Fruit fly (Drosophila melanogaster) whole organism, embryonic: ENCODE data around the gene Rtnl1.

ENCODE experiments used
- Atf6 ChIP-seq: fragments of 200-800 bp; sonication (Bioruptor generic); IDR thresholded peaks from 2 replicates; pipeline ENCODE4 v1.3.6; 2022; ENCODE audit warnings: missing biosample characterization, missing genetic modification characterization
- CG10462 ChIP-seq: fragments of 200-800 bp; sonication (Bioruptor generic); optimal IDR thresholded peaks from 2 replicates; lab custom pipeline; 2016; ENCODE audit warnings: missing biosample characterization, missing genetic modification characterization
- CG10565 ChIP-seq: fragments of 200-800 bp; sonication (Bioruptor generic); optimal IDR thresholded peaks from 3 replicates; lab custom pipeline; 2016; ENCODE audit warnings: missing biosample characterization, mild to moderate bottlenecking, missing genetic modification characterization
- CG11247 ChIP-seq: fragments of 200-800 bp; sonication (Bioruptor generic); IDR thresholded peaks from 2 replicates; pipeline ENCODE4 v1.3.6; 2022; ENCODE audit warnings: missing biosample characterization, missing genetic modification characterization
- CG12071 ChIP-seq: fragments of 200-800 bp; sonication (Bioruptor generic); optimal IDR thresholded peaks from 3 replicates; lab custom pipeline; 2018; ENCODE audit warnings: missing biosample characterization, mild to moderate bottlenecking, missing genetic modification characterization
- CG13123 ChIP-seq: fragments of 200-800 bp; sonication (Bioruptor generic); optimal IDR thresholded peaks from 2 replicates; lab custom pipeline; 2016; ENCODE audit warnings: missing biosample characterization, missing genetic modification characterization
- CG14667 ChIP-seq: fragments of 200-800 bp; sonication (Bioruptor generic); IDR thresholded peaks from 2 replicates; pipeline ENCODE4 v1.3.6; 2022; ENCODE audit warnings: missing biosample characterization, missing genetic modification characterization
- CG18476 ChIP-seq: fragments of 200-800 bp; sonication (Bioruptor generic); optimal IDR thresholded peaks from 2 replicates; lab custom pipeline; 2016; ENCODE audit warnings: missing biosample characterization, mild to moderate bottlenecking, missing genetic modification characterization
- CG18764 ChIP-seq: fragments of 200-800 bp; sonication (Bioruptor generic); optimal IDR thresholded peaks from 3 replicates; lab custom pipeline; 2016; ENCODE audit warnings: missing biosample characterization, missing genetic modification characterization
- CG2120 ChIP-seq: fragments of 200-800 bp; sonication (Bioruptor generic); optimal IDR thresholded peaks from 3 replicates; lab custom pipeline; 2016; ENCODE audit warnings: missing biosample characterization, missing genetic modification characterization
- CG3065 ChIP-seq: fragments of 200-800 bp; sonication (Bioruptor generic); optimal IDR thresholded peaks from 2 replicates; lab custom pipeline; 2016; ENCODE audit warnings: missing biosample characterization, missing genetic modification characterization
- CG31224 ChIP-seq: fragments of 200-800 bp; sonication (Bioruptor generic); IDR thresholded peaks from 2 replicates; pipeline ENCODE4 v1.3.6; 2022; ENCODE audit warnings: missing biosample characterization, missing genetic modification characterization
- CG3163 ChIP-seq: fragments of 200-800 bp; sonication (Bioruptor generic); optimal IDR thresholded peaks from 3 replicates; lab custom pipeline; 2016; ENCODE audit warnings: missing biosample characterization, missing genetic modification characterization
- CG4328 ChIP-seq: fragments of 200-800 bp; sonication (Bioruptor generic); optimal IDR thresholded peaks from 3 replicates; lab custom pipeline; 2017; ENCODE audit warnings: missing biosample characterization, missing genetic modification reagents, missing genetic modification characterization
- CG4820 ChIP-seq: fragments of 200-800 bp; sonication (Bioruptor generic); optimal IDR thresholded peaks from 3 replicates; lab custom pipeline; 2016; ENCODE audit warnings: missing biosample characterization, missing genetic modification characterization
- CG7556 ChIP-seq: fragments of 200-800 bp; sonication (Bioruptor generic); optimal IDR thresholded peaks from 2 replicates; lab custom pipeline; 2017; ENCODE audit warnings: missing biosample characterization, mild to moderate bottlenecking, missing genetic modification characterization
- CG7839 ChIP-seq: fragments of 200-800 bp; sonication (Bioruptor generic); optimal IDR thresholded peaks from 3 replicates; lab custom pipeline; 2018; ENCODE audit warnings: missing biosample characterization, mild to moderate bottlenecking, missing genetic modification characterization, moderate library complexity
- CG8290 ChIP-seq, 3 experiments: fragments of 200-800 bp; sonication (Bioruptor generic); optimal IDR thresholded peaks; 2 replicates each; lab custom pipeline; 2016 to 2019; ENCODE audit warnings: missing biosample characterization in 3 of 3, missing genetic modification characterization in 3 of 3, mild to moderate bottlenecking in 2 of 3, moderate library complexity in 1 of 3
- Dek ChIP-seq: fragments of 200-800 bp; sonication (Bioruptor generic); optimal IDR thresholded peaks from 3 replicates; lab custom pipeline; 2019; ENCODE audit warnings: missing biosample characterization, mild to moderate bottlenecking, missing genetic modification characterization, moderate library complexity
- Dip3 ChIP-seq: fragments of 200-800 bp; sonication (Bioruptor generic); optimal IDR thresholded peaks from 3 replicates; lab custom pipeline; 2016; ENCODE audit warnings: missing biosample characterization, missing genetic modification characterization
- Doc3 ChIP-seq: fragments of 200-800 bp; sonication (Bioruptor generic); IDR thresholded peaks from 3 replicates; pipeline ENCODE4 v1.3.6; 2022; ENCODE audit warnings: missing biosample characterization, missing genetic modification characterization; ENCODE audit not compliant: partially characterized antibody
- HLH54F ChIP-seq: fragments of 200-800 bp; sonication (Bioruptor generic); optimal IDR thresholded peaks from 3 replicates; lab custom pipeline; 2016; ENCODE audit warnings: missing biosample characterization, missing genetic modification characterization
- Lhr ChIP-seq: fragments of 200-800 bp; sonication (Bioruptor generic); optimal IDR thresholded peaks from 3 replicates; lab custom pipeline; 2017; ENCODE audit warnings: mild to moderate bottlenecking, missing biosample characterization, missing genetic modification reagents, missing genetic modification characterization
- MBD-R2 ChIP-seq: fragments of 200-800 bp; sonication (Bioruptor generic); IDR thresholded peaks from 2 replicates; pipeline ENCODE4 v1.3.6; 2022; ENCODE audit warnings: missing biosample characterization, missing genetic modification characterization
- Scr ChIP-seq: fragments of 200-800 bp; sonication (Bioruptor generic); IDR thresholded peaks from 2 replicates; pipeline ENCODE4 v1.3.6; 2022; ENCODE audit warnings: missing biosample characterization, missing genetic modification characterization; ENCODE audit not compliant: partially characterized antibody
- Sry-β ChIP-seq: fragments of 200-800 bp; sonication (Bioruptor generic); optimal IDR thresholded peaks from 2 replicates; lab custom pipeline; 2018; ENCODE audit warnings: missing biosample characterization, mild to moderate bottlenecking, missing genetic modification characterization, moderate library complexity
- Trl ChIP-seq, 3 experiments: fragments of >200 bp in 2 of 3; fragments of 200-800 bp in 1 of 3; sonication (Bioruptor generic) in 1 of 3; optimal IDR thresholded peaks; 2 replicates in 1 of 3; 3 replicates in 2 of 3; lab custom pipeline; 2016 to 2017; ENCODE audit warnings: missing biosample characterization in 1 of 3, missing genetic modification characterization in 1 of 3
- chinmo ChIP-seq: fragments of 200-800 bp; sonication (Bioruptor generic); IDR thresholded peaks from 4 replicates; pipeline ENCODE4 v1.3.6; 2022; ENCODE audit warnings: missing biosample characterization, missing genetic modification characterization; ENCODE audit not compliant: partially characterized antibody
- dysf ChIP-seq: fragments of 200-800 bp; sonication (Bioruptor generic); IDR thresholded peaks from 3 replicates; pipeline ENCODE4 v1.3.6; 2022; ENCODE audit warnings: missing biosample characterization, missing genetic modification characterization
- emc ChIP-seq: fragments of 200-800 bp; sonication (Bioruptor generic); optimal IDR thresholded peaks from 2 replicates; lab custom pipeline; 2016; ENCODE audit warnings: missing biosample characterization, missing genetic modification characterization
- eve ChIP-seq, 2 experiments: fragments of >200 bp; optimal IDR thresholded peaks; 2 replicates each; lab custom pipeline; 2017; ENCODE audit warnings: missing biosample characterization in 2 of 2, missing genetic modification characterization in 2 of 2
- fd96Cb ChIP-seq: fragments of 200-800 bp; sonication (Bioruptor generic); optimal IDR thresholded peaks from 2 replicates; lab custom pipeline; 2018; ENCODE audit warnings: missing biosample characterization, mild to moderate bottlenecking, missing genetic modification characterization, moderate library complexity
- fru ChIP-seq: fragments of >200 bp; optimal IDR thresholded peaks from 2 replicates; lab custom pipeline; 2017
- ftz-f1 ChIP-seq: fragments of 200-800 bp; sonication (Bioruptor generic); optimal IDR thresholded peaks from 2 replicates; lab custom pipeline; 2016; ENCODE audit warnings: missing biosample characterization, missing genetic modification characterization
- gro ChIP-seq: fragments of 200-800 bp; sonication (Bioruptor generic); optimal IDR thresholded peaks from 2 replicates; lab custom pipeline; 2016; ENCODE audit warnings: missing biosample characterization, missing genetic modification characterization
- gt ChIP-seq: fragments of 200-800 bp; sonication (Bioruptor generic); IDR thresholded peaks from 2 replicates; pipeline ENCODE4 v1.3.6; 2022; ENCODE audit warnings: missing biosample characterization, missing genetic modification characterization
- knrl ChIP-seq: fragments of 200-800 bp; sonication (Bioruptor generic); IDR thresholded peaks from 3 replicates; pipeline ENCODE4 v1.3.6; 2022; ENCODE audit warnings: missing biosample characterization, missing genetic modification characterization; ENCODE audit not compliant: partially characterized antibody
- lab ChIP-seq: fragments of 200-800 bp; sonication (Bioruptor generic); optimal IDR thresholded peaks from 3 replicates; lab custom pipeline; 2017; ENCODE audit warnings: missing biosample characterization, missing genetic modification characterization, mild to moderate bottlenecking, moderate library complexity, missing genetic modification reagents
- lola ChIP-seq, 3 experiments: fragments of >200 bp in 2 of 3; fragments of 200-800 bp in 1 of 3; sonication (Bioruptor generic) in 1 of 3; optimal IDR thresholded peaks; 2 replicates each; lab custom pipeline; 2017 to 2019; ENCODE audit warnings: missing biosample characterization in 3 of 3, missing genetic modification characterization in 3 of 3, mild to moderate bottlenecking in 1 of 3, moderate library complexity in 1 of 3
- nmo ChIP-seq: fragments of 200-800 bp; sonication (Bioruptor generic); optimal IDR thresholded peaks from 2 replicates; lab custom pipeline; 2018; ENCODE audit warnings: missing biosample characterization, mild to moderate bottlenecking, missing genetic modification characterization, moderate library complexity
- odd ChIP-seq: fragments of 200-800 bp; sonication (Bioruptor generic); optimal IDR thresholded peaks from 2 replicates; lab custom pipeline; 2017; ENCODE audit warnings: missing biosample characterization, mild to moderate bottlenecking, missing genetic modification characterization
- p53 ChIP-seq: fragments of 200-800 bp; sonication (Bioruptor generic); optimal IDR thresholded peaks from 2 replicates; lab custom pipeline; 2016; ENCODE audit warnings: missing biosample characterization, missing genetic modification characterization
- pb ChIP-seq: fragments of 200-800 bp; sonication (Bioruptor generic); optimal IDR thresholded peaks from 3 replicates; lab custom pipeline; 2016; ENCODE audit warnings: missing biosample characterization, missing genetic modification characterization
- pzg ChIP-seq: fragments of 200-800 bp; sonication (Bioruptor generic); optimal IDR thresholded peaks from 3 replicates; lab custom pipeline; 2018; ENCODE audit warnings: missing biosample characterization, mild to moderate bottlenecking, missing genetic modification characterization, moderate library complexity
- run ChIP-seq: fragments of 200-800 bp; sonication (Bioruptor generic); optimal IDR thresholded peaks from 3 replicates; lab custom pipeline; 2018; ENCODE audit warnings: missing biosample characterization, mild to moderate bottlenecking, missing genetic modification characterization
- schlank ChIP-seq: fragments of 200-800 bp; sonication (Bioruptor generic); optimal IDR thresholded peaks from 2 replicates; lab custom pipeline; 2018; ENCODE audit warnings: missing biosample characterization, mild to moderate bottlenecking, missing genetic modification characterization
- slp2 ChIP-seq: fragments of 200-800 bp; sonication (Bioruptor generic); optimal IDR thresholded peaks from 2 replicates; lab custom pipeline; 2016; ENCODE audit warnings: missing biosample characterization, missing genetic modification characterization
- stc ChIP-seq: fragments of 200-800 bp; sonication (Bioruptor generic); IDR thresholded peaks from 2 replicates; pipeline ENCODE4 v1.3.6; 2022; ENCODE audit warnings: missing biosample characterization, missing genetic modification characterization
- tin ChIP-seq: fragments of 200-800 bp; sonication (Bioruptor generic); optimal IDR thresholded peaks from 3 replicates; lab custom pipeline; 2016; ENCODE audit warnings: missing biosample characterization, missing genetic modification characterization
- unpg ChIP-seq: fragments of 200-800 bp; sonication (Bioruptor generic); optimal IDR thresholded peaks from 3 replicates; lab custom pipeline; 2018; ENCODE audit warnings: missing biosample characterization, mild to moderate bottlenecking, missing genetic modification characterization, moderate library complexity

Rtnl1 gene

dm6 chr2L:5010784-5011260 is 1.3 kb upstream of the Rtnl1 start, which contains the start of the genes CG31917, Tfb5 and SelT (continued):
- TF ChIP-seq p53 (GFP tag; lab: Kevin White, UChicago) = no peak
- no peak for TF ChIP-seq CG11247 (GFP tag; lab: Robert Waterston, UW)
- peak; percentile 17 for TF ChIP-seq CG18476 (GFP tag; lab: Kevin White, UChicago)
- TF ChIP-seq CG10565 = no peak
- TF ChIP-seq dysf (GFP tag; lab: Robert Waterston, UW) = peak; percentile 57; the same call in 1 of the 3 replicates
- no peak for TF ChIP-seq CG13123
- TF ChIP-seq CG7839 (tag; lab: Kevin White, UChicago) = peak; percentile 59
- TF ChIP-seq CG2120 (GFP tag; lab: Kevin White, UChicago) = peak; percentile 85
- TF ChIP-seq lola (GFP tag; optimal IDR thresholded peaks at IDR 0.05; lab: Kevin White, UChicago) = peak in 1 of 3 experiments; percentile 50
- peak; percentile 45 for TF ChIP-seq Dek (tag; lab: Kevin White, UChicago)
- no peak for TF ChIP-seq eve (GFP tag; optimal IDR thresholded peaks at IDR 0.05; lab: Kevin White, UChicago)
- TF ChIP-seq CG31224 (GFP tag; lab: Robert Waterston, UW) = no peak
- no peak for TF ChIP-seq Trl (optimal IDR thresholded peaks at IDR 0.05; lab: Kevin White, UChicago)
- no peak for TF ChIP-seq Trl (GFP tag; optimal IDR thresholded peaks at IDR 0.05; lab: Kevin White, UChicago)
- peak; percentile 86 for TF ChIP-seq Scr (GFP tag; lab: Robert Waterston, UW)
- TF ChIP-seq nmo = peak; percentile 76
- peak; percentile 59 for TF ChIP-seq HLH54F (GFP tag; lab: Kevin White, UChicago)
- peak; percentile 5 for TF ChIP-seq CG4328
- TF ChIP-seq fru (lab: Kevin White, UChicago) = no peak
- TF ChIP-seq Sry-β (GFP tag; lab: Kevin White, UChicago) = peak; percentile 96
- no peak for TF ChIP-seq emc (GFP tag; lab: Kevin White, UChicago)
- peak; percentile 51 for TF ChIP-seq tin
- TF ChIP-seq CG12071 (GFP tag; lab: Kevin White, UChicago) = no peak
- TF ChIP-seq MBD-R2 (GFP tag; lab: Robert Waterston, UW) = peak; percentile 93
- no peak for TF ChIP-seq gt (GFP tag; lab: Robert Waterston, UW)
- peak; percentile 68 for TF ChIP-seq unpg (GFP tag; lab: Kevin White, UChicago)
- 0 out of 2 replicates have a peak, but pooled peaks have one; percentile 12 for TF ChIP-seq CG14667 (GFP tag; lab: Robert Waterston, UW)
- TF ChIP-seq CG18764 (GFP tag; lab: Kevin White, UChicago) = no peak
- TF ChIP-seq ftz-f1 (GFP tag; lab: Kevin White, UChicago) = peak; percentile 67
- peak; percentile 2 for TF ChIP-seq CG3163 (GFP tag; lab: Kevin White, UChicago)
- no peak for TF ChIP-seq slp2
- TF ChIP-seq Lhr (GFP tag; lab: Kevin White, UChicago) = peak; percentile 28
- TF ChIP-seq Dip3 (GFP tag; lab: Kevin White, UChicago) = peak; percentile 29
- TF ChIP-seq CG10462 (GFP tag; lab: Kevin White, UChicago) = peak; percentile 12
- TF ChIP-seq chinmo = no peak
- peak; percentile 47 for TF ChIP-seq CG7556
- no peak for TF ChIP-seq run (tag; lab: Kevin White, UChicago)
- TF ChIP-seq CG4820 = peak; percentile 24
- TF ChIP-seq odd (GFP tag; lab: Kevin White, UChicago) = no peak
- peak; percentile 45 for TF ChIP-seq gro (GFP tag; lab: Kevin White, UChicago)
- peak; percentile 30; the same call in 1 of the 2 replicates for TF ChIP-seq Atf6 (GFP tag; lab: Robert Waterston, UW)
- no peak for TF ChIP-seq CG3065 (GFP tag; lab: Kevin White, UChicago)
- no peak for TF ChIP-seq lab
- TF ChIP-seq Doc3 = peak; percentile 83
- peak; percentile 3 for TF ChIP-seq schlank (tag; lab: Kevin White, UChicago)
- TF ChIP-seq pzg (GFP tag; lab: Kevin White, UChicago) = peak; percentile 83
- peak; percentile 15 for TF ChIP-seq fd96Cb (tag; lab: Kevin White, UChicago)
- TF ChIP-seq CG8290 (GFP tag; optimal IDR thresholded peaks at IDR 0.05; lab: Kevin White, UChicago) = peak; percentile 64
- no peak for TF ChIP-seq CG8290 (tag; optimal IDR thresholded peaks at IDR 0.05; lab: Kevin White, UChicago)
- TF ChIP-seq stc (GFP tag; lab: Robert Waterston, UW) = no peak
- TF ChIP-seq knrl = peak; percentile 80
- TF ChIP-seq pb (GFP tag; lab: Kevin White, UChicago) = no peak
